Worm (Caenorhabditis elegans) whole organism, midembryonic: ENCODE data around the gene D2089.8.

Source experiments
- T22C8.4 ChIP-seq: fragments of 200-800 bp; sonication (Bioruptor generic); IDR thresholded peaks from 2 replicates; pipeline ENCODE4 v1.3.6; 2022; ENCODE audit warnings: missing genetic modification characterization, missing compliant biosample characterization
- flt-1 ChIP-seq: fragments of 200-800 bp; sonication (Bioruptor generic); IDR thresholded peaks from 2 replicates; pipeline ENCODE4 v1.3.6; 2022; ENCODE audit warnings: missing genetic modification characterization, missing compliant biosample characterization
- med-1 ChIP-seq: sonication (generic microtip); optimal IDR thresholded peaks from 2 replicates; lab custom pipeline; 2017; ENCODE audit warnings: missing genetic modification characterization, mild to moderate bottlenecking, missing compliant biosample characterization, antibody characterized with exemption, missing genetic modification reagents; ENCODE audit not compliant: insufficient read depth
- ref-1 ChIP-seq: fragments of 200-800 bp; sonication (Bioruptor generic); conservative IDR thresholded peaks from 2 replicates; pipeline ENCODE4 v1.3.6; 2022; ENCODE audit warnings: missing genetic modification reagents, missing genetic modification characterization, missing compliant biosample characterization
- ztf-23 ChIP-seq: fragments of 200-800 bp; sonication (Bioruptor generic); IDR thresholded peaks from 2 replicates; pipeline ENCODE4 v1.3.6; 2022; ENCODE audit warnings: missing genetic modification reagents, missing genetic modification characterization, missing compliant biosample characterization

- TF ChIP-seq med-1 (GFP tag; lab: Kevin White, UChicago) (no peak), T22C8.4 (GFP tag; lab: Robert Waterston, UW) (no peak), ref-1 (no peak), flt-1 (no peak), ztf-23 (GFP tag; lab: Robert Waterston, UW) (no peak)
Measured at ce11 chrII:10707439-10708096, 45.0 kb upstream of the D2089.8 start.
